Worm (Caenorhabditis elegans): ENCODE data around the gene F11F1.1.

- TF ChIP-seq ces-1 (GFP tag; optimal IDR thresholded peaks at IDR 0.05) (no peak), mep-1 (tag; optimal IDR thresholded peaks at IDR 0.05) (no peak), isw-1 (GFP tag; IDR thresholded peaks at IDR 0.05) (no peak), dpl-1 (GFP tag; optimal IDR thresholded peaks at IDR 0.05) (no peak), fkh-10 (GFP tag; optimal IDR thresholded peaks at IDR 0.05) (no peak), snpc-4 (tag; optimal IDR thresholded peaks at IDR 0.05) (no peak)
Observed at ce11 chrIII:13389078-13389477, 6.3 kb upstream of the F11F1.1 start, which contains the start of gene T03F6.3.

Data from whole organism, L1 larva.